Worm (Caenorhabditis elegans): ENCODE measurements around the gene M04D8.4.

DNA sequence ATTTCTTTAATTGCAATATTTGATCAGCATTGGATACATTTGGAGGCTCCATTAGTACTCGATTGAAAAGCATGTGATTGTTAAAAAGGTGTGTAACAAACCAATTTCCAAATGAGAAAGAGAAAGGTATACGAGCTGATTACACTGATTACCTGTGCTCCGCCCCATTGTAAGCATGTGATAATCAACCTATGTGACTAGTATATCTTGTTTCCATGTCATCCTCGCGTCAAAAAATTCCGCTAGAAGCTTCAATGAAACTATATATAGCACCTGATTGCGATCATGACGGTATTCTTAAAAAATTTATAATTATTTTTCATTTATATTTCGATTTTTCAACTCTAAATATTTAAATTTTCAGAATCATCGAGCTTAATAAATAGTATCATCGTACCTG lies at the start of gene M04D8.4:
- TF ChIP-seq mls-2 (tag; optimal IDR thresholded peaks at IDR 0.05) (no peak), nhr-28 (tag; optimal IDR thresholded peaks at IDR 0.05) (no peak), ham-2 (GFP tag; optimal IDR thresholded peaks at IDR 0.05) (no peak), nhr-237 (tag; optimal IDR thresholded peaks at IDR 0.05) (no peak), M03D4.4 (tag; optimal IDR thresholded peaks at IDR 0.05) (no peak)
